Worm (Caenorhabditis elegans) whole organism, dauer: ENCODE results near the gene dab-1.

ENCODE experiments used
- unc-62 ChIP-seq: sonication (generic microtip); optimal IDR thresholded peaks from 2 replicates; lab custom pipeline; 2017; ENCODE audit warnings: missing biosample characterization, missing genetic modification reagents, missing genetic modification characterization

dab-1 gene

DNA sequence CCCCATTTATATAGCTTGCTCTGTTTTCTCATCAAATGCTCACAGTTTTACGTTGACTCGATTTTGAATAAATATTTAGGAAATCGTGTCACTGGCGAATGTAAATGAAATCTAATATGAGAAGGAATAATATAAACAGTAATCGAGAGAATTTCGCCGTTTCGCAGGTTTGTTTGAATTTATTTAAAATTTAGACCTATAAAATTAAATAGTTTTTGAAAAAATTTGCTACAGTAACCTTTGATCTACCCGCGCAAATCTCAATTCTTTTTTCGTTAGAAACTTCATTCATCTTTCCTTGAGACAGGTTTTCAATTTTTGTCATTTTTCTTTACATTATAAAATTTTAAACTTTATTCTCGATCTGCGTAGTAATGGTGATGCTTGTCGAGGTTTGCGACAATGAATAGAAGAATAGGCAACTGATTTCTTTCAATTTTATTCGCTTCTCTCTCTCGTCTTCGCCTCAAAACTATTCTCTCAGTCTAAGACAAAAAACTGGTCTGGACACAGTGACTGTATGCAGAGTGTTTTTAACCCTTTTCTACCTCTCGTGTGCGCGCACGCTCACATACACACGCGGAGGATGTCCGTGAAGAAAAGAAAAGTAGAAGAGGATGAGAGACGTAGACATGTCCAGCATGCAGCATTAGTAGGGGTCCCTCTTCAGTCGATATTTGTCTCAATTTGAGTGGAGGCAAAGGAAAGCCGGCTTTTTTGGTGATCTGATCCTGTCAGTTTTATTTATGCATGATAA, at the start of gene dab-1:
dab-1 (plus strand) TSS at position 78 of the 757 bp plus-strand sequence.
- TF ChIP-seq unc-62 (GFP tag; lab: Kevin White, UChicago) = no peak

ce11 chrII:8173449-8173848, 48.7 kb upstream of the dab-1 start, which contains the start of the genes decr-1.3 and T05C12.1:
Gene decr-1.3, minus strand, starts transcription at chrII:8173549.
Gene T05C12.1, plus strand, starts transcription at chrII:8173680.
- no peak for TF ChIP-seq unc-62 (GFP tag; lab: Kevin White, UChicago)

DNA sequence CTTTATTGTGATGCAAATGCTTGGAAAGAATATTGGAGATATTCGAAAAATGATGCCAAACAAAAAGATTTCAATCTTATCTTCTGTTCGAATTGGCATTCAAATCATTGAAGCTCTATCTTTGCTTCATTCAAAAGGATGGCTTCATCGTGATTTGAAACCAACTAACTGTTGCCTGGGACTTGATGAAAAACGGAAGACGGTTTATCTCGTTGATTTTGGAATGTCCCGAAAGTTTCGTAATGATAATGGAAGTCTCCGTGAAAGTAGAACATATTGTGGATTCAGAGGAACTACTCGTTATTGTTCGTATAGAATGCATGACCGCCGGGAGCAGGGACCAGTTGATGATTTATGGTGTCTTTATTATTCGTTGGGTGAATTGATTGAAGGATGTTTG, 48.0 kb upstream of the dab-1 start:
- TF ChIP-seq unc-62 (GFP tag; lab: Kevin White, UChicago) = no peak

ce11 chrII:8177095-8177494, 45.1 kb upstream of the dab-1 start, which contains the start of gene acr-14:
Gene acr-14, minus strand, starts transcription at chrII:8177195.
- TF ChIP-seq unc-62 (GFP tag; lab: Kevin White, UChicago) = no peak

- TF ChIP-seq unc-62 (GFP tag; lab: Kevin White, UChicago) = no peak
Measured at ce11 chrII:8178614-8179013, 43.6 kb upstream of the dab-1 start.

ce11 chrII:8180281-8180680, 41.9 kb upstream of the dab-1 start, which contains the start of gene T05C12.4:
Gene T05C12.4, minus strand, starts transcription at chrII:8180381.
- TF ChIP-seq unc-62 (GFP tag; lab: Kevin White, UChicago) = no peak

ce11 chrII:8181437-8181836, 40.7 kb upstream of the dab-1 start, which contains the start of gene dylt-3:
Gene dylt-3, plus strand, starts transcription at chrII:8181737.
- TF ChIP-seq unc-62 (GFP tag; lab: Kevin White, UChicago) = no peak

ce11 chrII:8185016-8185493, 37.1 kb upstream of the dab-1 start, which contains the start of the genes mig-5 and cct-1:
Gene mig-5, minus strand, starts transcription at chrII:8185023.
Gene cct-1, plus strand, starts transcription at chrII:8185443.
- TF ChIP-seq unc-62 (GFP tag; lab: Kevin White, UChicago) = no peak

DNA sequence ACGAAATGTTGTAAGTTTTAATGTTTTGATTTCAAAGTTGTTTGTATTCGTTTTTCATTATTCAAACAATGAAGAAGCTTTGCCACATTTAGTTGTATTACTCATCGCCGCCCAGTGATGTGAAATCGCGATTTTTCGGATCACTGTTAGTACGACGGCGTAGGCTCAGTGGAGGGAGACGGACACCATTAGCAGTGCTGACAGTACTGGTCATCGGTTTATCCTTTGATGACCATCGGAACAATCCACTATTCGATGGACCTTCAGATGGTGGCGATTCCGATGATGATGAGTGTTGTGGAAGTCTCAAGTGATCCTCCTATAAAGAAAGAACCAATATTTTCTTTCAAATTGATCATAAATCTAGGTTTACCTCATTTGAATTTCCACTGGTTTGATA, 34.7 kb upstream of the dab-1 start:
- TF ChIP-seq unc-62 (GFP tag; lab: Kevin White, UChicago) = no peak

ce11 chrII:8190455-8190854, 31.7 kb upstream of the dab-1 start, which contains the start of gene T05C12.8:
Gene T05C12.8, minus strand, starts transcription at chrII:8190555.
- TF ChIP-seq unc-62 (GFP tag; lab: Kevin White, UChicago) = no peak

DNA sequence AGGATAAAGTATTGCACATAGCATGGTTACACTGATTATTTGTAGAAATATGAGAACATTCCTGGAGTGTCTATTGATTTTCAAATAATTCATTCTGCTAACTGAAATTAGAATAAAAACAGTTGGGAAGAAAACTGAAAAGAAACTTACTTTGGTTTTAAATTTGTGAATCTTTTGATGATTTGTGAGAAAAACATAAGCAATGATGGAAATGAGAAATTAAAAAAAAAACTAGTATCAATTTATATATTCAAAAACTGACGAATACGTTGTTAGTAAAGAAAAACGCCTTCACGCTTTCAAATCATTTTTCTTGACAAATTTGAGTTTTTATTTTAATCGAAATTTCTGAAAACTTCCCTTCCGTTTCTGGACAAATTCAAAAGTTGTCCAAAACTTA, 29.1 kb upstream of the dab-1 start, which contains the start of gene T05C12.9:
T05C12.9 (minus strand) TSS at position 101 of the 400 bp plus-strand sequence.
- no peak for TF ChIP-seq unc-62 (GFP tag; lab: Kevin White, UChicago)

DNA sequence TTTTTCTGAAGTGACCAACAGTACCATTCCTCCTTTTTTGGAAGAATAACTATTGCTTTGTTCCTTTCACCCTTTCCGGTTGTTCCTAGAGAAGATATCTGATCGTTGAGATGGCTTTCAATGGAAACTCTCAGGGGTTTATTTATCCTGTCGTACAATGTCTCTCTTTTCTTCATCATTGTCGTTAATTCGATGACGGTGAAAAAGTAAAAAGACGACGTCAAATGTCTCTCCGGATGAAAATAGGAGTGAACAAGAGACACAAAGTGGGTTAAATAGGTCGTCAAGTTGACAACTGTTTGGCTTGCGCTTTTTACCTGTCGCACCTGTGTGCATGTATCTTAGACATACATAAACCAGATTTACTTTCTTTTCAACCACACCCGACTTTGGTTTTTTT, 28.3 kb upstream of the dab-1 start:
- no peak for TF ChIP-seq unc-62 (GFP tag; lab: Kevin White, UChicago)

DNA sequence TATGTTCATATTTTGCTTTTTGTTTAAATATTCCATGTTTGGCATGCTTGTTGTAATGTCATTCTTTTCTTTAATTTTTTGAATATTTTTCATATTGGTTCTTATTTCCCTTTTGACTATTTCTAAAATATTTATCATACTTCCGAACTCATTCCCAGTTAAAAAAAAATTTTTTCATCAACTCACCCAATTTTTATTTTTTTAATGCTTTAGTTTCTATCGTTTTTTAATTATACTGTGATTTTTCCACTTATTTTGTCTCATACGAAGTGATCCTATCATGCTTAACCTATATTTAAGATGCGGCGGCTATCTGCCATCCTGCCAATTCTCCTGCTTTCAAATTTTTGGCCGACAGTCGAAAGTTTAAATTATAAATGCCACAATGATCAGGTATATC, 23.7 kb upstream of the dab-1 start, which contains the start of gene qua-1:
qua-1 (plus strand) TSS at position 301 of the 400 bp plus-strand sequence.
- no peak for TF ChIP-seq unc-62 (GFP tag; lab: Kevin White, UChicago)

ce11 chrII:8199803-8200202, 22.4 kb upstream of the dab-1 start:
- no peak for TF ChIP-seq unc-62 (GFP tag; lab: Kevin White, UChicago)

ce11 chrII:8204039-8204438, 18.1 kb upstream of the dab-1 start, which contains the start of gene col-76:
Gene col-76, plus strand, starts transcription at chrII:8204339.
- no peak for TF ChIP-seq unc-62 (GFP tag; lab: Kevin White, UChicago)

DNA sequence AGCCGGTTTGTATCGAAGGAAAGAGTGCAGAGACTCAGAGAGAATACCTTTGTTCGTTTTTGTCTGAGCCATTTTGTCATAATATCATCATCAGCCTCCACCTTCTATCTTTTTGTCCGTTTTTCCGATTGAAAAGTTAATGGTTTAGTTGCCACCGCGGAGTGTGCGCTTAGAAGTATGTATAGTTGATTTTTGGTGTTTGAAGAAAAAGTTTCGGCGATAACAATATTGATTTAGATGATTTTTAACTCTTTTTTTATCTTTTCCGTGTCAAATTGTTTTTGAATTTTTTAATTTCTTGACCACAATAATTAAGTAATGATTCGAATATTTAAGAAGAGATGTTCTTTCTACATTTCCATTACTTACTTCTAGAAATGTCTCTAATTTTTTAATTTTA, 16.6 kb upstream of the dab-1 start:
- no peak for TF ChIP-seq unc-62 (GFP tag; lab: Kevin White, UChicago)
